Fruit fly (Drosophila melanogaster) whole organism, embryonic: ENCODE results near the gene CG15814.

Source experiments
- Atf6 ChIP-seq: fragments of 200-800 bp; sonication (Bioruptor generic); IDR thresholded peaks from 2 replicates; pipeline ENCODE4 v1.3.6; 2022; ENCODE audit warnings: missing biosample characterization, missing genetic modification characterization
- CG10274 ChIP-seq: fragments of 200-800 bp; sonication (Bioruptor generic); optimal IDR thresholded peaks from 3 replicates; lab custom pipeline; 2017; ENCODE audit warnings: missing biosample characterization, mild to moderate bottlenecking, missing genetic modification characterization
- CG11560 ChIP-seq: fragments of 200-800 bp; sonication (Bioruptor generic); IDR thresholded peaks from 3 replicates; pipeline ENCODE4 v1.3.6; 2022; ENCODE audit warnings: missing biosample characterization, missing genetic modification characterization
- CG13624 ChIP-seq: fragments of 200-800 bp; sonication (Bioruptor generic); optimal IDR thresholded peaks from 2 replicates; lab custom pipeline; 2016; ENCODE audit warnings: missing biosample characterization, missing genetic modification characterization
- CG14050 ChIP-seq: fragments of 200-800 bp; sonication (Bioruptor generic); IDR thresholded peaks from 3 replicates; pipeline ENCODE4 v1.3.6; 2022; ENCODE audit warnings: missing biosample characterization, missing genetic modification characterization
- CG1603 ChIP-seq: fragments of 200-800 bp; sonication (Bioruptor generic); optimal IDR thresholded peaks from 2 replicates; lab custom pipeline; 2019; ENCODE audit warnings: missing biosample characterization, mild to moderate bottlenecking, missing genetic modification characterization, moderate library complexity
- CG16815 ChIP-seq: fragments of 200-800 bp; sonication (Bioruptor generic); optimal IDR thresholded peaks from 3 replicates; lab custom pipeline; 2017; ENCODE audit warnings: missing biosample characterization, mild to moderate bottlenecking, missing genetic modification characterization
- CG17328 ChIP-seq: fragments of 200-800 bp; sonication (Bioruptor generic); IDR thresholded peaks from 2 replicates; pipeline ENCODE4 v1.3.6; 2022; ENCODE audit warnings: missing biosample characterization, missing genetic modification characterization
- CG17359 ChIP-seq: fragments of 200-800 bp; sonication (Bioruptor generic); optimal IDR thresholded peaks from 3 replicates; lab custom pipeline; 2018; ENCODE audit warnings: missing biosample characterization, mild to moderate bottlenecking, missing genetic modification characterization, moderate library complexity
- CG1792 ChIP-seq: fragments of 200-800 bp; sonication (Bioruptor generic); optimal IDR thresholded peaks from 2 replicates; lab custom pipeline; 2016; ENCODE audit warnings: missing biosample characterization, missing genetic modification characterization
- CG2712 ChIP-seq: fragments of 200-800 bp; optimal IDR thresholded peaks from 3 replicates; lab custom pipeline; 2019; ENCODE audit warnings: missing biosample characterization, mild to moderate bottlenecking, missing genetic modification characterization, moderate library complexity
- CG30020 ChIP-seq: fragments of 200-800 bp; optimal IDR thresholded peaks from 2 replicates; lab custom pipeline; 2019; ENCODE audit warnings: missing biosample characterization, mild to moderate bottlenecking, missing genetic modification characterization, moderate library complexity
- CG31224 ChIP-seq: fragments of 200-800 bp; sonication (Bioruptor generic); IDR thresholded peaks from 2 replicates; pipeline ENCODE4 v1.3.6; 2022; ENCODE audit warnings: missing biosample characterization, missing genetic modification characterization
- CG31365 ChIP-seq: fragments of 200-800 bp; sonication (Bioruptor generic); optimal IDR thresholded peaks from 2 replicates; lab custom pipeline; 2018; ENCODE audit warnings: missing biosample characterization, mild to moderate bottlenecking, missing genetic modification characterization
- CG32532 ChIP-seq: fragments of 200-800 bp; sonication (Bioruptor generic); IDR thresholded peaks from 2 replicates; pipeline ENCODE4 v1.3.6; 2022; ENCODE audit warnings: missing biosample characterization, missing genetic modification characterization
- CG33557 ChIP-seq: fragments of 200-800 bp; sonication (Bioruptor generic); optimal IDR thresholded peaks from 2 replicates; lab custom pipeline; 2019; ENCODE audit warnings: missing biosample characterization, mild to moderate bottlenecking, missing genetic modification characterization, moderate library complexity
- CG34376 ChIP-seq: fragments of 200-800 bp; sonication (Bioruptor generic); optimal IDR thresholded peaks from 2 replicates; lab custom pipeline; 2018; ENCODE audit warnings: missing biosample characterization, mild to moderate bottlenecking, missing genetic modification characterization
- CG4360 ChIP-seq: fragments of 200-800 bp; sonication (Bioruptor generic); IDR thresholded peaks from 2 replicates; pipeline ENCODE4 v1.3.6; 2022; ENCODE audit warnings: missing biosample characterization, missing genetic modification characterization
- CG6765 ChIP-seq: fragments of 200-800 bp; sonication (Bioruptor generic); optimal IDR thresholded peaks from 3 replicates; lab custom pipeline; 2017; ENCODE audit warnings: missing biosample characterization, mild to moderate bottlenecking, missing genetic modification characterization
- CG7357 ChIP-seq: fragments of 200-800 bp; sonication (Bioruptor generic); IDR thresholded peaks from 3 replicates; pipeline ENCODE4 v1.3.6; 2022; ENCODE audit warnings: missing biosample characterization, missing genetic modification characterization
- CG7556 ChIP-seq: fragments of 200-800 bp; sonication (Bioruptor generic); optimal IDR thresholded peaks from 2 replicates; lab custom pipeline; 2017; ENCODE audit warnings: missing biosample characterization, mild to moderate bottlenecking, missing genetic modification characterization
- CG7987 ChIP-seq: fragments of 200-800 bp; sonication (Bioruptor generic); optimal IDR thresholded peaks from 2 replicates; lab custom pipeline; 2018; ENCODE audit warnings: missing biosample characterization, mild to moderate bottlenecking, missing genetic modification characterization, moderate library complexity
- CG8089 ChIP-seq: fragments of 200-800 bp; sonication (Bioruptor generic); optimal IDR thresholded peaks from 3 replicates; lab custom pipeline; 2016; ENCODE audit warnings: missing biosample characterization, missing genetic modification characterization
- CG8765 ChIP-seq: fragments of 200-800 bp; sonication (Bioruptor generic); IDR thresholded peaks from 2 replicates; pipeline ENCODE4 v1.3.6; 2022; ENCODE audit warnings: missing biosample characterization, missing genetic modification characterization
- CG9797 ChIP-seq: fragments of 200-800 bp; sonication (Bioruptor generic); optimal IDR thresholded peaks from 3 replicates; lab custom pipeline; 2018; ENCODE audit warnings: missing biosample characterization, mild to moderate bottlenecking, missing genetic modification characterization
- E2f1 ChIP-seq: fragments of 200-800 bp; sonication (Bioruptor generic); IDR thresholded peaks from 2 replicates; pipeline ENCODE4 v1.3.6; 2022; ENCODE audit warnings: missing biosample characterization, missing genetic modification characterization
- ERR ChIP-seq: fragments of 200-800 bp; sonication (Bioruptor generic); optimal IDR thresholded peaks from 2 replicates; lab custom pipeline; 2016; ENCODE audit warnings: missing biosample characterization, missing genetic modification characterization
- Elba2 ChIP-seq: fragments of 200-800 bp; sonication (Bioruptor generic); optimal IDR thresholded peaks from 3 replicates; lab custom pipeline; 2016; ENCODE audit warnings: missing biosample characterization, missing genetic modification characterization
- Fer1 ChIP-seq: fragments of 200-800 bp; sonication (Bioruptor generic); optimal IDR thresholded peaks from 2 replicates; lab custom pipeline; 2017; ENCODE audit warnings: missing biosample characterization, mild to moderate bottlenecking, missing genetic modification characterization
- Fer2 ChIP-seq: fragments of 200-800 bp; sonication (Bioruptor generic); optimal IDR thresholded peaks from 2 replicates; lab custom pipeline; 2018; ENCODE audit warnings: missing biosample characterization, mild to moderate bottlenecking, missing genetic modification characterization, moderate library complexity
- Fer3 ChIP-seq: fragments of 200-800 bp; sonication (Bioruptor generic); optimal IDR thresholded peaks from 2 replicates; lab custom pipeline; 2018; ENCODE audit warnings: missing biosample characterization, mild to moderate bottlenecking, missing genetic modification characterization, moderate library complexity
- Gug ChIP-seq: fragments of 200-800 bp; sonication (Bioruptor generic); IDR thresholded peaks from 4 replicates; pipeline ENCODE4 v1.3.6; 2022; ENCODE audit warnings: missing biosample characterization, missing genetic modification characterization
- HmgZ ChIP-seq: fragments of 200-800 bp; sonication (Bioruptor generic); optimal IDR thresholded peaks from 2 replicates; lab custom pipeline; 2018; ENCODE audit warnings: missing biosample characterization, mild to moderate bottlenecking, missing genetic modification characterization
- Neu2 ChIP-seq: fragments of 200-800 bp; sonication (Bioruptor generic); optimal IDR thresholded peaks from 3 replicates; lab custom pipeline; 2016; ENCODE audit warnings: missing biosample characterization, missing genetic modification characterization, borderline replicate concordance
- Ssrp ChIP-seq: fragments of 200-800 bp; sonication (Bioruptor generic); optimal IDR thresholded peaks from 2 replicates; lab custom pipeline; 2018; ENCODE audit warnings: missing biosample characterization, mild to moderate bottlenecking, missing genetic modification characterization, moderate library complexity
- Stat92E ChIP-seq, 3 experiments: fragments of >200 bp in 2 of 3; fragments of 200-800 bp in 1 of 3; sonication (Bioruptor generic) in 1 of 3; optimal IDR thresholded peaks; 2 replicates each; lab custom pipeline; 2017 to 2019; ENCODE audit warnings: missing biosample characterization in 3 of 3, missing genetic modification characterization in 3 of 3, mild to moderate bottlenecking in 1 of 3, moderate library complexity in 1 of 3
- exex ChIP-seq: fragments of 200-800 bp; sonication (Bioruptor generic); optimal IDR thresholded peaks from 4 replicates; lab custom pipeline; 2018; ENCODE audit warnings: missing biosample characterization, mild to moderate bottlenecking, missing genetic modification characterization, moderate library complexity
- fd64A ChIP-seq: fragments of 200-800 bp; sonication (Bioruptor generic); optimal IDR thresholded peaks from 3 replicates; lab custom pipeline; 2018; ENCODE audit warnings: missing biosample characterization, mild to moderate bottlenecking, missing genetic modification characterization
- gfzf ChIP-seq: fragments of 200-800 bp; sonication (Bioruptor generic); optimal IDR thresholded peaks from 2 replicates; lab custom pipeline; 2016; ENCODE audit warnings: missing biosample characterization, mild to moderate bottlenecking, missing genetic modification characterization, moderate library complexity
- kah ChIP-seq: fragments of 200-800 bp; sonication (Bioruptor generic); optimal IDR thresholded peaks from 2 replicates; lab custom pipeline; 2018; ENCODE audit warnings: missing biosample characterization, mild to moderate bottlenecking, missing genetic modification characterization
- lbe ChIP-seq: fragments of 200-800 bp; sonication (Bioruptor generic); optimal IDR thresholded peaks from 2 replicates; lab custom pipeline; 2016; ENCODE audit warnings: missing biosample characterization, mild to moderate bottlenecking, missing genetic modification characterization
- pfk ChIP-seq: fragments of 200-800 bp; sonication (Bioruptor generic); optimal IDR thresholded peaks from 2 replicates; lab custom pipeline; 2018; ENCODE audit warnings: missing biosample characterization, mild to moderate bottlenecking, missing genetic modification characterization, moderate library complexity
- pho ChIP-seq: fragments of 200-800 bp; sonication (Bioruptor generic); optimal IDR thresholded peaks from 2 replicates; lab custom pipeline; 2016; ENCODE audit warnings: missing biosample characterization, missing genetic modification characterization
- phol ChIP-seq: fragments of 200-800 bp; sonication (Bioruptor generic); optimal IDR thresholded peaks from 3 replicates; lab custom pipeline; 2018; ENCODE audit warnings: missing biosample characterization, mild to moderate bottlenecking, missing genetic modification characterization, moderate library complexity
- prd ChIP-seq, 3 experiments: fragments of >200 bp in 2 of 3; fragments of 200-800 bp in 1 of 3; sonication (Bioruptor generic) in 1 of 3; optimal IDR thresholded peaks in 2 of 3; IDR thresholded peaks in 1 of 3; 2 replicates in 2 of 3; 3 replicates in 1 of 3; pipeline versions ENCODE4 v1.3.6 to Lab custom; 2017 to 2022; ENCODE audit warnings: missing biosample characterization in 1 of 3, missing genetic modification characterization in 1 of 3
- pzg ChIP-seq: fragments of 200-800 bp; sonication (Bioruptor generic); optimal IDR thresholded peaks from 3 replicates; lab custom pipeline; 2018; ENCODE audit warnings: missing biosample characterization, mild to moderate bottlenecking, missing genetic modification characterization, moderate library complexity
- salm ChIP-seq: fragments of 200-800 bp; sonication (Bioruptor generic); optimal IDR thresholded peaks from 2 replicates; lab custom pipeline; 2018; ENCODE audit warnings: missing biosample characterization, mild to moderate bottlenecking, missing genetic modification characterization
- sens ChIP-seq: fragments of 200-800 bp; sonication (Bioruptor generic); peaks from one replicate; lab custom pipeline; 2016; ENCODE audit warnings: missing biosample characterization, missing genetic modification characterization
- toy ChIP-seq: fragments of 200-800 bp; sonication (Bioruptor generic); IDR thresholded peaks from 2 replicates; pipeline ENCODE4 v1.3.6; 2022; ENCODE audit warnings: missing biosample characterization, missing genetic modification characterization
- twi ChIP-seq: fragments of 200-800 bp; optimal IDR thresholded peaks from 2 replicates; lab custom pipeline; 2019; ENCODE audit warnings: missing biosample characterization, mild to moderate bottlenecking, missing genetic modification characterization, moderate library complexity
- zen ChIP-seq: fragments of 200-800 bp; sonication (Bioruptor generic); optimal IDR thresholded peaks from 3 replicates; lab custom pipeline; 2018; ENCODE audit warnings: missing biosample characterization, mild to moderate bottlenecking, missing genetic modification characterization, moderate library complexity

The CG15814 gene

DNA sequence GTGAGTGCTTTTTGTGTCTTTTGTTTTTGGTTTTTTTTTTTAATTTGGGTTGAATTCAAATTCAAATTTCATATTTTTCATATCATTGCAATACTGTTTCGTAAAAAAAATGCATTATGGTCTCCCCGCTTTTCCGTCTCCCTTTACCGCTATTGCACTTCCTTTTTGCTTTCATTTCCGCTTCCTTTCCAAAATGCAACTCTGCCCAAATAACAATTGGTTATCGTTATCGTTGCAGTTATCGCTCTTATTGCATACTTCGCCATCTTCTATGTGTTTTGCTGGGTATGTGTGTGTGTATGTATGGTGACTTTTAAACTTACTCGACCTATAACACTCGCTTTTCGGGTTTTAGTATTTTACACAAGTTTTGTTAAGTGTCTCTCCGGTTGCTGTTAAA is 15.0 kb upstream of the CG15814 start (continued):
- TF ChIP-seq Neu2: no peak
- 0 out of 2 replicates have a peak, but pooled peaks have one; percentile 25 for TF ChIP-seq CG17328 (GFP tag; lab: Robert Waterston, UW)
- TF ChIP-seq CG31224 (GFP tag; lab: Robert Waterston, UW): no peak
- no peak for TF ChIP-seq Gug (GFP tag; lab: Robert Waterston, UW)
- TF ChIP-seq phol (tag; lab: Kevin White, UChicago): peak; percentile 53
- no peak for TF ChIP-seq CG1792
- TF ChIP-seq sens (GFP tag; lab: Kevin White, UChicago): peak; percentile 22
- no peak for TF ChIP-seq CG14050 (GFP tag; lab: Robert Waterston, UW)
- TF ChIP-seq gfzf (GFP tag; lab: Kevin White, UChicago): no peak
- TF ChIP-seq ERR (GFP tag; lab: Kevin White, UChicago): no peak
- no peak for TF ChIP-seq CG7987 (GFP tag; lab: Kevin White, UChicago)
- TF ChIP-seq toy (GFP tag; lab: Robert Waterston, UW): no peak
- TF ChIP-seq CG32532 (GFP tag; lab: Robert Waterston, UW): no peak
- peak; percentile 15 for TF ChIP-seq CG17359 (tag; lab: Kevin White, UChicago)
- no peak for TF ChIP-seq CG10274
- no peak for TF ChIP-seq prd (optimal IDR thresholded peaks at IDR 0.05; lab: Kevin White, UChicago)
- no peak for TF ChIP-seq prd (GFP tag; IDR thresholded peaks at IDR 0.05; lab: Robert Waterston, UW)
- peak; percentile 16 for TF ChIP-seq Elba2 (GFP tag; lab: Kevin White, UChicago)
- TF ChIP-seq CG4360 (GFP tag; lab: Robert Waterston, UW): no peak
- no peak for TF ChIP-seq exex (tag; lab: Kevin White, UChicago)
- TF ChIP-seq CG11560: no peak
- TF ChIP-seq CG6765: no peak
- no peak for TF ChIP-seq CG7556
- TF ChIP-seq CG34376 (GFP tag; lab: Kevin White, UChicago): no peak
- no peak for TF ChIP-seq CG13624 (GFP tag; lab: Kevin White, UChicago)
- no peak for TF ChIP-seq CG8089 (GFP tag; lab: Kevin White, UChicago)
- no peak for TF ChIP-seq Stat92E (GFP tag; optimal IDR thresholded peaks at IDR 0.05; lab: Kevin White, UChicago)
- TF ChIP-seq Fer3 (tag; lab: Kevin White, UChicago): no peak
- TF ChIP-seq kah: no peak
- no peak for TF ChIP-seq CG16815 (GFP tag; lab: Kevin White, UChicago)
- peak; percentile 33 for TF ChIP-seq CG1603 (tag; lab: Kevin White, UChicago)
- TF ChIP-seq CG8765 (GFP tag; lab: Robert Waterston, UW): no peak
- TF ChIP-seq Fer1 (GFP tag; lab: Kevin White, UChicago): no peak

DNA sequence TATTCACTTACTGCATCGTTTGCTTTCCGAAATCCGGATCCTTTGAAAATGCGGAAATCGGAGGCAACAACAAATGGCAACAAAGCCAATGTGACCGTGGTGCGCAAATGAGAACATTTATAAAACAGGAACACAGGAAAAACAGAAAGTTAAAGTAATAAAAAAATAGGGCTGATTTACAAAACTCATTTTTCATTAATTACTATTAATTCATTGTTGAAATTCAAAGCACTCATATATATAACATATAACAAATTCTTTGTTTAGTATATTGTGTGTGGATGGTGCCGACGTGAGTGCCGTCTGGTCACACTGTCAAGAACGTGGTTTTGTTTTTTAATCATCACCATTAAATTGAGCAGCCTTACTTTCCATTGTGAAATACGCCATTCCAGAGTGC is 10.6 kb upstream of the CG15814 start, which contains the start of the genes Arp8 and CG6769:
Gene Arp8 (minus strand): TSS at position 90 of the 400 bp plus-strand sequence.
Gene CG6769 (plus strand): TSS at position 292 of the 400 bp plus-strand sequence.
- TF ChIP-seq HmgZ (tag; lab: Kevin White, UChicago) (peak; percentile 30), pho (no peak), pfk (no peak), zen (tag; lab: Kevin White, UChicago) (peak; percentile 4), CG30020 (tag; lab: Kevin White, UChicago) (peak; percentile 34), CG7987 (GFP tag; lab: Kevin White, UChicago) (no peak), Fer2 (no peak), lbe (no peak), pzg (GFP tag; lab: Kevin White, UChicago) (peak; percentile 46), salm (no peak), CG7357 (GFP tag; lab: Robert Waterston, UW) (no peak), twi (tag; lab: Kevin White, UChicago) (no peak), CG31365 (no peak), CG33557 (GFP tag; lab: Kevin White, UChicago) (peak; percentile 22), Ssrp (tag; lab: Kevin White, UChicago) (no peak), Atf6 (GFP tag; lab: Robert Waterston, UW) (no peak), CG4360 (GFP tag; lab: Robert Waterston, UW) (peak; percentile 27; the same call in 1 of the 2 replicates), fd64A (no peak), E2f1 (no peak), CG9797 (GFP tag; lab: Kevin White, UChicago) (peak; percentile 80), CG2712 (tag; lab: Kevin White, UChicago) (peak; percentile 19)
